Worm (Caenorhabditis elegans): ENCODE results near the gene eef-1A.1.

eef-1A.1 gene

DNA sequence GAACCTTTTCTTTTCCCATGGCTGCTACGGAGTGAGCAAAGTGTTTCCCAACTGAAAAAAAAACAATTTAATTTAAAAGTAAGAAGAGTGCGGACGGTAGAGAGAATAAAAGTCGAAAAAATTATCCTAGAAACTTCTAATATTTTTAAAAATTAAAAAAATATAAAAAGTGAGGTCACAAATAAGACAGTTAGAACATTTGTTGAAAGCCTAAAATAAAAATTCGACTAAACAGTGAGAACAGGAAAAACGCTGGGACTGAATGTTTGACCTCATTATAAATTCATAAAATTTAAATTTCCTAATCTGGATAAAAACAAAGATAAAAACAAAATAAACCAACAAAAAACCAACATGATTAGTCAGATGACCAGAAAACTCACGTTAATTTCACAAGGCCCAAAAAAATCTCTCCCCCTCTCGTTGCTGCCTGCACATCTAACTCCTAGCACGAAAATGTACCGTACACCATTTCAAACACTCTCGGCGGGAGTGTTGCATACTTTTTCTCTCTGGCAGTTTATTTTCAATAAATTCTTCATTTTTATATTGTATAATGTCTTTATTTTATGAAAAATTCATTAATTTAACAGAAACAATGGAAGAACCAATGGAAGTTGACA is at the start of gene eef-1A.1, which contains the start of gene rfc-4 (continued):
- TF ChIP-seq spr-1 (tag; optimal IDR thresholded peaks at IDR 0.05) (peak; percentile 82), cey-2 (tag; optimal IDR thresholded peaks at IDR 0.05; ENCODE audit: borderline replicate concordance, insufficient read depth) (no peak), F26F4.8 (GFP tag; conservative IDR thresholded peaks at IDR 0.05) (no peak), ceh-62 (tag; optimal IDR thresholded peaks at IDR 0.05) (peak; percentile 9), hif-1 (tag; optimal IDR thresholded peaks at IDR 0.05) (peak; percentile 68 to 93), Y75B8A.6 (GFP tag; IDR thresholded peaks at IDR 0.05) (no peak), mdt-29 (GFP tag; IDR thresholded peaks at IDR 0.05) (peak; percentile 24; the same call in 1 of the 2 replicates), T26A8.4 (GFP tag; IDR thresholded peaks at IDR 0.05) (peak; percentile 85), php-3 (GFP tag; IDR thresholded peaks at IDR 0.05) (peak; percentile 54; the same call in 1 of the 2 replicates), skn-1 (tag; optimal IDR thresholded peaks at IDR 0.05) (no peak), nhr-48 (tag; optimal IDR thresholded peaks at IDR 0.05) (peak; percentile 66), nhr-11 (tag; optimal IDR thresholded peaks at IDR 0.05) (peak; percentile 98), mep-1 (tag; optimal IDR thresholded peaks at IDR 0.05) (peak; percentile 98), lin-15B (tag; optimal IDR thresholded peaks at IDR 0.05) (peak; percentile 42), lin-38 (GFP tag; IDR thresholded peaks at IDR 0.05) (peak; percentile 90), gei-8 (GFP tag; optimal IDR thresholded peaks at IDR 0.05) (no peak), ztf-7 (tag; optimal IDR thresholded peaks at IDR 0.05) (peak; percentile 88), F44E2.7 (GFP tag; IDR thresholded peaks at IDR 0.05) (no peak), ces-1 (GFP tag; optimal IDR thresholded peaks at IDR 0.05) (peak; percentile 54), ztf-11 (tag; optimal IDR thresholded peaks at IDR 0.05) (no peak), ctbp-1 (GFP tag; IDR thresholded peaks at IDR 0.05) (peak; percentile 78), ceh-20 (GFP tag; IDR thresholded peaks at IDR 0.05) (peak; percentile 85), nhr-41 (GFP tag; IDR thresholded peaks at IDR 0.05) (no peak), ZK546.5 (tag; optimal IDR thresholded peaks at IDR 0.05) (peak; percentile 79 to 99), hmg-1.1 (GFP tag; IDR thresholded peaks at IDR 0.05) (peak; percentile 92), tag-97 (GFP tag; IDR thresholded peaks at IDR 0.05) (no peak), mxl-3 (GFP tag; optimal IDR thresholded peaks at IDR 0.05) (peak; percentile 84), rbr-2 (tag; optimal IDR thresholded peaks at IDR 0.05) (peak; percentile 94), ceh-28 (tag; optimal IDR thresholded peaks at IDR 0.05) (no peak), arid-1 (GFP tag; conservative IDR thresholded peaks at IDR 0.05) (peak; percentile 87), unc-62 (GFP tag; optimal IDR thresholded peaks at IDR 0.05 in 1 of 2) (peak in 1 of 2 experiments; percentile 99), unc-62 (tag; optimal IDR thresholded peaks at IDR 0.05) (no peak), daf-16 (GFP tag; optimal IDR thresholded peaks at IDR 0.05) (peak; percentile 22 to 34), daf-16 (tag; optimal IDR thresholded peaks at IDR 0.05) (peak; percentile 86), nhr-77 (tag; optimal IDR thresholded peaks at IDR 0.05) (peak; percentile 98), ceh-32 (tag; optimal IDR thresholded peaks at IDR 0.05; ENCODE audit: poor library complexity) (no peak), madf-9 (GFP tag; conservative IDR thresholded peaks at IDR 0.05) (peak; percentile 69; the same call in 1 of the 2 replicates), dpl-1 (GFP tag; optimal IDR thresholded peaks at IDR 0.05) (peak; percentile 96), fos-1 (tag; optimal IDR thresholded peaks at IDR 0.05) (no peak), zip-2 (tag; optimal IDR thresholded peaks at IDR 0.05) (peak; percentile 71), nhr-6 (tag; optimal IDR thresholded peaks at IDR 0.05) (peak; percentile 96), F10B5.3 (tag; optimal IDR thresholded peaks at IDR 0.05) (peak; percentile 65), attf-4 (tag; optimal IDR thresholded peaks at IDR 0.05) (no peak), hlh-30 (tag; optimal IDR thresholded peaks at IDR 0.05; ENCODE audit: insufficient read depth) (peak; percentile 100), R02D3.7 (tag; optimal IDR thresholded peaks at IDR 0.05) (peak; percentile 11), ama-1 (optimal IDR thresholded peaks at IDR 0.05) (peak; percentile 66), unc-39 (tag; optimal IDR thresholded peaks at IDR 0.05) (no peak), aly-2 (tag; optimal IDR thresholded peaks at IDR 0.05) (no peak), saeg-2 (GFP tag; IDR thresholded peaks at IDR 0.05) (no peak), jun-1 (tag; optimal IDR thresholded peaks at IDR 0.05) (peak; percentile 75), dve-1 (tag; optimal IDR thresholded peaks at IDR 0.05; ENCODE audit: insufficient read depth) (peak; percentile 99), dmd-8 (GFP tag; IDR thresholded peaks at IDR 0.05) (no peak)
